Fruit fly (Drosophila melanogaster) whole organism, embryonic: ENCODE results near the gene CG12951.

ENCODE experiments used
- Blimp-1 ChIP-seq: fragments of 200-800 bp; sonication (Bioruptor generic); optimal IDR thresholded peaks from 3 replicates; lab custom pipeline; 2018; ENCODE audit warnings: missing biosample characterization, missing genetic modification characterization, mild to moderate bottlenecking, moderate library complexity, missing genetic modification reagents
- BtbVII ChIP-seq: fragments of 200-800 bp; sonication (Bioruptor generic); optimal IDR thresholded peaks from 3 replicates; lab custom pipeline; 2017; ENCODE audit warnings: missing biosample characterization, mild to moderate bottlenecking, missing genetic modification characterization
- C15 ChIP-seq: fragments of 200-800 bp; sonication (Bioruptor generic); IDR thresholded peaks from 3 replicates; pipeline ENCODE4 v1.3.6; 2022; ENCODE audit warnings: missing biosample characterization, missing genetic modification characterization
- CG10147 ChIP-seq: fragments of 200-800 bp; sonication (Bioruptor generic); optimal IDR thresholded peaks from 2 replicates; lab custom pipeline; 2019; ENCODE audit warnings: missing biosample characterization, mild to moderate bottlenecking, missing genetic modification characterization, moderate library complexity
- CG10431 ChIP-seq: fragments of 200-800 bp; sonication (Bioruptor generic); optimal IDR thresholded peaks from 3 replicates; lab custom pipeline; 2018; ENCODE audit warnings: missing biosample characterization, mild to moderate bottlenecking, missing genetic modification characterization
- CG11504 ChIP-seq: fragments of 200-800 bp; sonication (Bioruptor generic); optimal IDR thresholded peaks from 3 replicates; lab custom pipeline; 2019; ENCODE audit warnings: missing biosample characterization, mild to moderate bottlenecking, missing genetic modification characterization, moderate library complexity
- CG12104 ChIP-seq: fragments of 200-800 bp; sonication (Bioruptor generic); optimal IDR thresholded peaks from 3 replicates; lab custom pipeline; 2016; ENCODE audit warnings: missing biosample characterization, missing genetic modification characterization
- CG12299 ChIP-seq: fragments of 200-800 bp; sonication (Bioruptor generic); optimal IDR thresholded peaks from 2 replicates; lab custom pipeline; 2018; ENCODE audit warnings: missing biosample characterization, mild to moderate bottlenecking, missing genetic modification characterization
- CG15269 ChIP-seq: fragments of 200-800 bp; sonication (Bioruptor generic); optimal IDR thresholded peaks from 2 replicates; lab custom pipeline; 2018; ENCODE audit warnings: missing biosample characterization, mild to moderate bottlenecking, missing genetic modification characterization, moderate library complexity
- CG1647 ChIP-seq: fragments of 200-800 bp; sonication (Bioruptor generic); optimal IDR thresholded peaks from 3 replicates; lab custom pipeline; 2016; ENCODE audit warnings: missing biosample characterization, missing genetic modification characterization
- CG2116 ChIP-seq: fragments of 200-800 bp; sonication (Bioruptor generic); optimal IDR thresholded peaks from 3 replicates; lab custom pipeline; 2018; ENCODE audit warnings: missing biosample characterization, mild to moderate bottlenecking, missing genetic modification characterization
- CG2875 ChIP-seq: fragments of 200-800 bp; sonication (Bioruptor generic); optimal IDR thresholded peaks from 2 replicates; lab custom pipeline; 2017; ENCODE audit warnings: missing biosample characterization, mild to moderate bottlenecking, missing genetic modification characterization, missing genetic modification reagents
- CG42726 ChIP-seq: fragments of 200-800 bp; sonication (Bioruptor generic); IDR thresholded peaks from 2 replicates; pipeline ENCODE4 v1.3.6; 2022; ENCODE audit warnings: missing biosample characterization, missing genetic modification characterization; ENCODE audit not compliant: partially characterized antibody
- CG4404 ChIP-seq: fragments of 200-800 bp; sonication (Bioruptor generic); IDR thresholded peaks from 2 replicates; pipeline ENCODE4 v1.3.6; 2022; ENCODE audit warnings: missing biosample characterization, missing genetic modification characterization
- CG6813 ChIP-seq: fragments of 200-800 bp; sonication (Bioruptor generic); optimal IDR thresholded peaks from 2 replicates; lab custom pipeline; 2017; ENCODE audit warnings: missing biosample characterization, missing genetic modification characterization, mild to moderate bottlenecking, moderate library complexity, missing genetic modification reagents
- CG6854 ChIP-seq: fragments of 200-800 bp; sonication (Bioruptor generic); optimal IDR thresholded peaks from 3 replicates; lab custom pipeline; 2017; ENCODE audit warnings: missing biosample characterization, mild to moderate bottlenecking, missing genetic modification characterization
- CG8290 ChIP-seq, 3 experiments: fragments of 200-800 bp; sonication (Bioruptor generic); optimal IDR thresholded peaks; 2 replicates each; lab custom pipeline; 2016 to 2019; ENCODE audit warnings: missing biosample characterization in 3 of 3, missing genetic modification characterization in 3 of 3, mild to moderate bottlenecking in 2 of 3, moderate library complexity in 1 of 3
- CG9215 ChIP-seq: fragments of 200-800 bp; sonication (Bioruptor generic); IDR thresholded peaks from 2 replicates; pipeline ENCODE4 v1.3.6; 2022; ENCODE audit warnings: missing biosample characterization, missing genetic modification characterization
- CG9876 ChIP-seq: fragments of 200-800 bp; sonication (Bioruptor generic); optimal IDR thresholded peaks from 2 replicates; lab custom pipeline; 2016; ENCODE audit warnings: missing biosample characterization, missing genetic modification characterization
- Ets97D ChIP-seq: fragments of 200-800 bp; sonication (Bioruptor generic); optimal IDR thresholded peaks from 3 replicates; lab custom pipeline; 2016; ENCODE audit warnings: missing biosample characterization, missing genetic modification characterization
- Fer1 ChIP-seq: fragments of 200-800 bp; sonication (Bioruptor generic); optimal IDR thresholded peaks from 2 replicates; lab custom pipeline; 2017; ENCODE audit warnings: missing biosample characterization, mild to moderate bottlenecking, missing genetic modification characterization
- HLH54F ChIP-seq: fragments of 200-800 bp; sonication (Bioruptor generic); optimal IDR thresholded peaks from 3 replicates; lab custom pipeline; 2016; ENCODE audit warnings: missing biosample characterization, missing genetic modification characterization
- Med ChIP-seq: fragments of 200-800 bp; sonication (Bioruptor generic); peaks from one replicate; lab custom pipeline; 2016; ENCODE audit warnings: missing biosample characterization, missing genetic modification characterization, mild to moderate bottlenecking, inconsistent platforms, moderate library complexity
- NFAT ChIP-seq: fragments of 200-800 bp; sonication (Bioruptor generic); IDR thresholded peaks from 2 replicates; pipeline ENCODE4 v1.3.6; 2022; ENCODE audit warnings: missing biosample characterization, missing genetic modification characterization
- Sry-δ ChIP-seq: fragments of 200-800 bp; sonication (Bioruptor generic); optimal IDR thresholded peaks from 2 replicates; lab custom pipeline; 2016; ENCODE audit warnings: missing biosample characterization, missing genetic modification characterization
- Xrp1 ChIP-seq: fragments of 200-800 bp; sonication (Bioruptor generic); IDR thresholded peaks from 2 replicates; pipeline ENCODE4 v1.3.6; 2022; ENCODE audit warnings: missing biosample characterization, missing genetic modification characterization
- abd-A ChIP-seq: fragments of 200-800 bp; sonication (Bioruptor generic); optimal IDR thresholded peaks from 3 replicates; lab custom pipeline; 2019; ENCODE audit warnings: missing biosample characterization, mild to moderate bottlenecking, missing genetic modification characterization, moderate library complexity
- ash1 ChIP-seq: fragments of 200-800 bp; sonication (Bioruptor generic); optimal IDR thresholded peaks from 2 replicates; lab custom pipeline; 2018; ENCODE audit warnings: missing biosample characterization, mild to moderate bottlenecking, missing genetic modification characterization
- chif ChIP-seq, 2 experiments: fragments of 200-800 bp; sonication (Bioruptor generic); optimal IDR thresholded peaks; 3 replicates each; lab custom pipeline; 2016; ENCODE audit warnings: missing biosample characterization in 2 of 2, missing genetic modification characterization in 2 of 2
- chinmo ChIP-seq: fragments of 200-800 bp; sonication (Bioruptor generic); IDR thresholded peaks from 4 replicates; pipeline ENCODE4 v1.3.6; 2022; ENCODE audit warnings: missing biosample characterization, missing genetic modification characterization; ENCODE audit not compliant: partially characterized antibody
- dmrt99B ChIP-seq: fragments of 200-800 bp; sonication (Bioruptor generic); optimal IDR thresholded peaks from 2 replicates; lab custom pipeline; 2018; ENCODE audit warnings: missing biosample characterization, mild to moderate bottlenecking, missing genetic modification characterization, moderate library complexity
- esg ChIP-seq: fragments of 200-800 bp; sonication (Bioruptor generic); conservative IDR thresholded peaks from 2 replicates; pipeline ENCODE4 v1.3.6; 2022; ENCODE audit warnings: missing biosample characterization, missing genetic modification characterization
- gcm ChIP-seq: fragments of 200-800 bp; sonication (Bioruptor generic); optimal IDR thresholded peaks from 2 replicates; lab custom pipeline; 2019; ENCODE audit warnings: missing biosample characterization, mild to moderate bottlenecking, missing genetic modification characterization, moderate library complexity
- gfzf ChIP-seq: fragments of 200-800 bp; sonication (Bioruptor generic); optimal IDR thresholded peaks from 2 replicates; lab custom pipeline; 2016; ENCODE audit warnings: missing biosample characterization, mild to moderate bottlenecking, missing genetic modification characterization, moderate library complexity
- hbn ChIP-seq: fragments of 200-800 bp; sonication (Bioruptor generic); IDR thresholded peaks from 2 replicates; pipeline ENCODE4 v1.3.6; 2022; ENCODE audit warnings: missing biosample characterization, missing genetic modification characterization; ENCODE audit not compliant: partially characterized antibody
- inv ChIP-seq: fragments of 200-800 bp; sonication (Bioruptor generic); IDR thresholded peaks from 2 replicates; pipeline ENCODE4 v1.3.6; 2022; ENCODE audit warnings: missing biosample characterization, missing genetic modification characterization; ENCODE audit not compliant: partially characterized antibody
- jigr1 ChIP-seq: fragments of 200-800 bp; sonication (Bioruptor generic); IDR thresholded peaks from 3 replicates; pipeline ENCODE4 v1.3.6; 2022; ENCODE audit warnings: missing biosample characterization, missing genetic modification characterization
- knrl ChIP-seq: fragments of 200-800 bp; sonication (Bioruptor generic); IDR thresholded peaks from 3 replicates; pipeline ENCODE4 v1.3.6; 2022; ENCODE audit warnings: missing biosample characterization, missing genetic modification characterization; ENCODE audit not compliant: partially characterized antibody
- lbe ChIP-seq: fragments of 200-800 bp; sonication (Bioruptor generic); optimal IDR thresholded peaks from 2 replicates; lab custom pipeline; 2016; ENCODE audit warnings: missing biosample characterization, mild to moderate bottlenecking, missing genetic modification characterization
- nmo ChIP-seq: fragments of 200-800 bp; sonication (Bioruptor generic); optimal IDR thresholded peaks from 2 replicates; lab custom pipeline; 2018; ENCODE audit warnings: missing biosample characterization, mild to moderate bottlenecking, missing genetic modification characterization, moderate library complexity
- oc ChIP-seq: fragments of 200-800 bp; sonication (Bioruptor generic); optimal IDR thresholded peaks from 2 replicates; lab custom pipeline; 2018; ENCODE audit warnings: missing biosample characterization, mild to moderate bottlenecking, missing genetic modification characterization, moderate library complexity
- ro ChIP-seq: fragments of 200-800 bp; sonication (Bioruptor generic); IDR thresholded peaks from 2 replicates; pipeline ENCODE4 v1.3.6; 2022; ENCODE audit warnings: missing biosample characterization, missing genetic modification characterization
- sens ChIP-seq: fragments of 200-800 bp; sonication (Bioruptor generic); peaks from one replicate; lab custom pipeline; 2016; ENCODE audit warnings: missing biosample characterization, missing genetic modification characterization
- sens-2 ChIP-seq: fragments of 200-800 bp; sonication (Bioruptor generic); IDR thresholded peaks from 2 replicates; pipeline ENCODE4 v1.3.6; 2022; ENCODE audit warnings: missing biosample characterization, missing genetic modification characterization
- so ChIP-seq: fragments of 200-800 bp; sonication (Bioruptor generic); IDR thresholded peaks from 3 replicates; pipeline ENCODE4 v1.3.6; 2022; ENCODE audit warnings: missing biosample characterization, missing genetic modification characterization
- sug ChIP-seq: fragments of 200-800 bp; optimal IDR thresholded peaks from 2 replicates; lab custom pipeline; 2019; ENCODE audit warnings: missing biosample characterization, mild to moderate bottlenecking, missing genetic modification characterization, moderate library complexity
- tll ChIP-seq, 2 experiments: fragments of 200-800 bp in 1 of 2; fragments of >200 bp in 1 of 2; sonication (Bioruptor generic) in 1 of 2; optimal IDR thresholded peaks; 2 replicates each; lab custom pipeline; 2017 to 2019; ENCODE audit warnings: missing biosample characterization in 2 of 2, missing genetic modification characterization in 2 of 2, mild to moderate bottlenecking in 1 of 2, moderate library complexity in 1 of 2
- zf30C ChIP-seq: fragments of 200-800 bp; sonication (Bioruptor generic); optimal IDR thresholded peaks from 3 replicates; lab custom pipeline; 2018; ENCODE audit warnings: missing biosample characterization, mild to moderate bottlenecking, missing genetic modification characterization

Gene CG12951

DNA sequence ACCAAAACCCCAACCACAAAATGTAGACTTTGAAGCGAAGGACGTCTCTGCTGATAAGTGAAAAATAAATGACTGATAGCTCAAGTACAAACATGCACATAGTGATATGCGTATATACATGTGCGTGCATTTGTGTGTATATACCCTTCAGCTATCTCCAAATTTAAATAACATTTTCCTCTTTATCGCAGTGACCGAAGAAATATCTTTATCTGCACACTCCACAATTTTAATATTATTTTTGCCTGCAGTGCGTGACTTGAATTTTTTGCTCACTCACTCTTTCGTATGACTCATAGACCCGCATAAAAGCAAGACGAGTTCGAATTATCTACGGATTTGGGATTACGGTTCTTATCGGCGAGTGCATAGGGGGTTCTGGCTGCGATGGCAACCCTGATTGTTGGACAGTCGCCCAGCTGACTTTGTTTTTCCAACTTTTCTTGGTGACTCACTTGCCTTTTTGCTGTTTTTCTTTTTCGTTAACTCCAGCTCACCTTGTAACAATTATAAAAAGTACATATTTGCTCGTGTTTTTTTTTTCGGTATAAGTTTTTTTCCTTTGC lies 13.0 kb upstream of the CG12951 start (continued):
- no peak for TF ChIP-seq gfzf (GFP tag; lab: Kevin White, UChicago)
- no peak for TF ChIP-seq inv (GFP tag; lab: Robert Waterston, UW)
- peak; percentile 48 for TF ChIP-seq sug (tag; lab: Kevin White, UChicago)
- no peak for TF ChIP-seq nmo (GFP tag; lab: Kevin White, UChicago)
- no peak for TF ChIP-seq CG1647 (GFP tag; lab: Kevin White, UChicago)
- TF ChIP-seq BtbVII, result peak; percentile 9
- TF ChIP-seq CG10431, result peak; percentile 16
- TF ChIP-seq knrl (GFP tag; lab: Robert Waterston, UW), result no peak
- no peak for TF ChIP-seq Sry-δ (GFP tag; lab: Kevin White, UChicago)
- TF ChIP-seq NFAT (GFP tag; lab: Robert Waterston, UW), result no peak
- no peak for TF ChIP-seq esg (GFP tag; lab: Robert Waterston, UW)
- TF ChIP-seq chinmo, result 0 out of 4 replicates have a peak, but pooled peaks have one; percentile 51
- no peak for TF ChIP-seq jigr1 (GFP tag; lab: Robert Waterston, UW)
- TF ChIP-seq CG9215, result no peak
- no peak for TF ChIP-seq CG10147
- peak; percentile 82 for TF ChIP-seq Med (GFP tag; lab: Kevin White, UChicago)
- TF ChIP-seq Fer1, result no peak
- no peak for TF ChIP-seq CG8290 (GFP tag; optimal IDR thresholded peaks at IDR 0.05; lab: Kevin White, UChicago)
- peak in 1 of 2 experiments; percentile 28 for TF ChIP-seq CG8290 (tag; optimal IDR thresholded peaks at IDR 0.05; lab: Kevin White, UChicago)
- TF ChIP-seq gcm, result peak; percentile 69
- peak; percentile 24 for TF ChIP-seq CG12104

DNA sequence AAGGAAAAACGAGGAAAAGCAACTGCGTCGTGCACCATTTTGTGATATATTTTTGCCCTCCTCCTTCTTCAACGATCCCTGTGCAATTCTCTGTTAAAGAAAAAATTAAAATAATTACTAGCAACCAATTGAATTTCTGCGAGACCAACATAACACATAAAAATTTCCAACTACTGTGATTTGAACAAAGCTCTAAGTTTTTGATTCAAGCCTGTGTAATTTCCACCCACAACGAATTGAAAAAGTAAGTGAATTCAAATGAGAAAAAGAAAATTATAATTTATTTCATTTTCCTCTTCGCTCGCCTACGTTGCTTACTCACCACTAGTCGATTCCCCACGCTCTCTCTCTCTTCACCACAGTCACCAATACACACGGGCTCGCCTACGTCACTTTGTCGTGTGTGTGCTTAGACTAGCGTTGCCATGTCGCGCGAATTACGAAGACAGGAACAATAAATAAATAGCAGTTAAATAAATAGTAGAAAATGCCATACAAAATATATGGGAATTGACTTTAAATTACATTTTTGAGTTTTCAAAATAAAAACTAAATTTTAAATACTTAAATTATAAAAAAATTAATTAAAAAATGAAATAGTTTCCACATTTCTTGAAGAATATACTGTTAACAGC lies 12.2 kb upstream of the CG12951 start:
- TF ChIP-seq Xrp1, result peak; percentile 66
- TF ChIP-seq hbn, result no peak
- peak; percentile 8 for TF ChIP-seq oc
- no peak for TF ChIP-seq tll (GFP tag; optimal IDR thresholded peaks at IDR 0.05; lab: Kevin White, UChicago)
- TF ChIP-seq CG2116 (GFP tag; lab: Kevin White, UChicago), result peak; percentile 16
- TF ChIP-seq zf30C, result peak; percentile 46
- peak; percentile 63 for TF ChIP-seq lbe
- TF ChIP-seq ro, result no peak
- TF ChIP-seq CG6813 (GFP tag; lab: Kevin White, UChicago), result peak; percentile 60
- peak; percentile 44 for TF ChIP-seq CG2875 (GFP tag; lab: Kevin White, UChicago)
- peak; percentile 20 for TF ChIP-seq Ets97D (GFP tag; lab: Kevin White, UChicago)
- no peak for TF ChIP-seq CG4404 (GFP tag; lab: Robert Waterston, UW)
- peak; percentile 81 for TF ChIP-seq CG12299
- TF ChIP-seq CG11504 (tag; lab: Kevin White, UChicago), result peak; percentile 62
- TF ChIP-seq CG6854, result peak; percentile 61
- TF ChIP-seq sens (GFP tag; lab: Kevin White, UChicago), result peak; percentile 73
- no peak for TF ChIP-seq CG9876 (GFP tag; lab: Kevin White, UChicago)
- peak; percentile 55 for TF ChIP-seq Blimp-1
- no peak for TF ChIP-seq HLH54F
- TF ChIP-seq C15 (GFP tag; lab: Robert Waterston, UW), result no peak
- peak; percentile 85 for TF ChIP-seq ash1
- no peak for TF ChIP-seq chif (GFP tag; optimal IDR thresholded peaks at IDR 0.05; lab: Kevin White, UChicago)
- TF ChIP-seq sens-2 (GFP tag; lab: Robert Waterston, UW), result no peak
- TF ChIP-seq CG42726, result no peak
- peak; percentile 70 for TF ChIP-seq abd-A (tag; lab: Kevin White, UChicago)
- TF ChIP-seq so (GFP tag; lab: Robert Waterston, UW), result no peak
- TF ChIP-seq dmrt99B, result peak; percentile 24
- peak; percentile 68 for TF ChIP-seq CG15269
